Worm (Caenorhabditis elegans) whole organism, L1 larva: ENCODE results near the gene chmp-7.

ENCODE experiments used
- C16A3.4 ChIP-seq: fragments of 150-350 bp; optimal IDR thresholded peaks from 2 replicates; lab custom pipeline; 2014; ENCODE audit warnings: missing biosample characterization, missing genetic modification characterization
- C34B4.2 ChIP-seq: sonication (generic microtip); optimal IDR thresholded peaks from 2 replicates; lab custom pipeline; 2017; ENCODE audit warnings: mild to moderate bottlenecking, missing genetic modification characterization, missing compliant biosample characterization
- F16B12.6 ChIP-seq: fragments of 150-350 bp; optimal IDR thresholded peaks from 2 replicates; lab custom pipeline; 2014; ENCODE audit warnings: missing biosample characterization, missing genetic modification characterization
- aha-1 ChIP-seq: fragments of 150-350 bp; optimal IDR thresholded peaks from 2 replicates; lab custom pipeline; 2014; ENCODE audit warnings: missing biosample characterization, missing genetic modification characterization
- blmp-1 ChIP-seq: fragments of 150-350 bp; optimal IDR thresholded peaks from 2 replicates; lab custom pipeline; 2014; ENCODE audit warnings: missing biosample characterization, missing genetic modification characterization
- ceh-8 ChIP-seq: fragments of 200-800 bp; sonication (Bioruptor generic); optimal IDR thresholded peaks from 2 replicates; lab custom pipeline; 2018; ENCODE audit warnings: mild to moderate bottlenecking, missing genetic modification characterization, moderate library complexity, missing compliant biosample characterization
- dsc-1 ChIP-seq: sonication (generic microtip); optimal IDR thresholded peaks from 2 replicates; lab custom pipeline; 2016; ENCODE audit warnings: mild to moderate bottlenecking, missing genetic modification characterization, missing compliant biosample characterization
- efl-1 ChIP-seq, 4 experiments: fragments of 150-350 bp; optimal IDR thresholded peaks in 3 of 4; peaks in 1 of 4; 1 replicate in 1 of 4; 2 replicates in 3 of 4; lab custom pipeline; 2014; ENCODE audit warnings: missing biosample characterization in 2 of 4, missing genetic modification characterization in 2 of 4, missing genetic modification reagents in 2 of 4
- efl-3 ChIP-seq: fragments of 200-800 bp; sonication (Bioruptor generic); optimal IDR thresholded peaks from 2 replicates; lab custom pipeline; 2018; ENCODE audit warnings: mild to moderate bottlenecking, missing genetic modification characterization, missing compliant biosample characterization
- elt-3 ChIP-seq, 6 experiments: fragments of 150-350 bp in 1 of 6; sonication (generic microtip); optimal IDR thresholded peaks; 2 replicates each; lab custom pipeline; 2017 to 2018; ENCODE audit warnings: missing biosample characterization in 6 of 6, missing genetic modification characterization in 6 of 6, inconsistent platforms in 1 of 6
- ets-5 ChIP-seq: fragments of 200-800 bp; sonication (Bioruptor generic); IDR thresholded peaks from 2 replicates; pipeline ENCODE4 v1.3.6; 2022; ENCODE audit warnings: missing genetic modification characterization, missing compliant biosample characterization
- hlh-17 ChIP-seq: fragments of 200-800 bp; sonication (Bioruptor generic); optimal IDR thresholded peaks from 2 replicates; lab custom pipeline; 2018; ENCODE audit warnings: missing genetic modification characterization, mild to moderate bottlenecking, missing compliant biosample characterization, moderate library complexity, borderline replicate concordance
- hlh-4 ChIP-seq: sonication (generic microtip); optimal IDR thresholded peaks from 2 replicates; lab custom pipeline; 2016; ENCODE audit warnings: mild to moderate bottlenecking, missing genetic modification characterization, missing compliant biosample characterization
- isw-1 ChIP-seq: fragments of 200-800 bp; sonication (Bioruptor generic); IDR thresholded peaks from 2 replicates; pipeline ENCODE4 v1.3.6; 2022; ENCODE audit warnings: missing genetic modification characterization, missing compliant biosample characterization
- lin-13 ChIP-seq: fragments of 150-350 bp; optimal IDR thresholded peaks from 2 replicates; lab custom pipeline; 2014; ENCODE audit warnings: missing biosample characterization, missing genetic modification reagents, missing genetic modification characterization
- lin-14 ChIP-seq: fragments of 200-800 bp; sonication (Bioruptor generic); optimal IDR thresholded peaks from 2 replicates; lab custom pipeline; 2018; ENCODE audit warnings: mild to moderate bottlenecking, missing genetic modification characterization, moderate library complexity, missing compliant biosample characterization
- lin-15B ChIP-seq: fragments of 150-350 bp; sonication (generic microtip); optimal IDR thresholded peaks from 3 replicates; lab custom pipeline; 2014; ENCODE audit warnings: missing biosample characterization, missing genetic modification characterization
- lin-39 ChIP-seq: fragments of 150-350 bp; optimal IDR thresholded peaks from 2 replicates; lab custom pipeline; 2014; ENCODE audit warnings: missing biosample characterization, missing genetic modification reagents, missing genetic modification characterization
- lir-3 ChIP-seq: sonication (generic microtip); optimal IDR thresholded peaks from 2 replicates; lab custom pipeline; 2016; ENCODE audit warnings: mild to moderate bottlenecking, missing genetic modification characterization, moderate library complexity, missing compliant biosample characterization; ENCODE audit not compliant: poor library complexity
- mdl-1 ChIP-seq, 2 experiments: fragments of 150-350 bp; optimal IDR thresholded peaks; 2 replicates each; lab custom pipeline; 2014 to 2017; ENCODE audit warnings: missing biosample characterization in 2 of 2, missing genetic modification characterization in 2 of 2, inconsistent platforms in 1 of 2
- nhr-11 ChIP-seq: fragments of 150-350 bp; optimal IDR thresholded peaks from 2 replicates; lab custom pipeline; 2014; ENCODE audit warnings: missing biosample characterization, missing genetic modification characterization
- nhr-19 ChIP-seq: fragments of 200-800 bp; sonication (Bioruptor generic); conservative IDR thresholded peaks from 2 replicates; pipeline ENCODE4 v1.3.6; 2022; ENCODE audit warnings: missing genetic modification characterization, missing compliant biosample characterization
- nhr-237 ChIP-seq: fragments of 150-350 bp; optimal IDR thresholded peaks from 2 replicates; lab custom pipeline; 2014; ENCODE audit warnings: missing biosample characterization, missing genetic modification characterization
- nhr-71 ChIP-seq: sonication (generic microtip); optimal IDR thresholded peaks from 2 replicates; lab custom pipeline; 2016; ENCODE audit warnings: mild to moderate bottlenecking, missing genetic modification characterization, moderate library complexity, missing compliant biosample characterization
- nhr-76 ChIP-seq: sonication (generic microtip); optimal IDR thresholded peaks from 2 replicates; lab custom pipeline; 2017; ENCODE audit warnings: missing biosample characterization, missing genetic modification characterization
- nhr-84 ChIP-seq: sonication (generic microtip); optimal IDR thresholded peaks from 2 replicates; lab custom pipeline; 2017; ENCODE audit warnings: missing biosample characterization, missing genetic modification characterization
- nhr-85 ChIP-seq: sonication (generic microtip); peaks from one replicate; lab custom pipeline; 2016; ENCODE audit warnings: missing genetic modification characterization, inconsistent platforms, missing compliant biosample characterization
- pag-3 ChIP-seq: sonication (generic microtip); optimal IDR thresholded peaks from 2 replicates; lab custom pipeline; 2017; ENCODE audit warnings: missing genetic modification characterization, mild to moderate bottlenecking, missing compliant biosample characterization, antibody characterized with exemption, borderline replicate concordance; ENCODE audit not compliant: insufficient read depth
- pax-3 ChIP-seq: fragments of 200-800 bp; sonication (Bioruptor generic); optimal IDR thresholded peaks from 2 replicates; lab custom pipeline; 2018; ENCODE audit warnings: mild to moderate bottlenecking, missing genetic modification characterization, moderate library complexity, missing compliant biosample characterization
- rnt-1 ChIP-seq: sonication (generic microtip); optimal IDR thresholded peaks from 2 replicates; lab custom pipeline; 2016; ENCODE audit warnings: mild to moderate bottlenecking, missing genetic modification characterization, moderate library complexity, missing compliant biosample characterization
- snpc-4 ChIP-seq: fragments of 150-350 bp; optimal IDR thresholded peaks from 2 replicates; lab custom pipeline; 2014; ENCODE audit warnings: missing biosample characterization, missing genetic modification characterization
- snu-23 ChIP-seq: sonication (generic microtip); optimal IDR thresholded peaks from 2 replicates; lab custom pipeline; 2016; ENCODE audit warnings: missing genetic modification characterization, missing compliant biosample characterization
- sox-4 ChIP-seq: sonication (generic microtip); optimal IDR thresholded peaks from 2 replicates; lab custom pipeline; 2016; ENCODE audit warnings: missing genetic modification characterization, missing compliant biosample characterization
- tbx-2 ChIP-seq: sonication (generic microtip); optimal IDR thresholded peaks from 2 replicates; lab custom pipeline; 2016; ENCODE audit warnings: missing genetic modification characterization, missing compliant biosample characterization
- unc-62 ChIP-seq: fragments of 150-350 bp; optimal IDR thresholded peaks from 2 replicates; lab custom pipeline; 2014; ENCODE audit warnings: missing biosample characterization, missing genetic modification reagents, missing genetic modification characterization
- unc-86 ChIP-seq: sonication (generic microtip); optimal IDR thresholded peaks from 2 replicates; lab custom pipeline; 2016; ENCODE audit warnings: missing genetic modification characterization, missing compliant biosample characterization
- unc-98 ChIP-seq: fragments of 200-800 bp; sonication (Bioruptor generic); IDR thresholded peaks from 2 replicates; pipeline ENCODE4 v1.3.6; 2022; ENCODE audit warnings: missing genetic modification characterization, missing compliant biosample characterization
- zip-4 ChIP-seq: fragments of 200-800 bp; sonication (Bioruptor generic); optimal IDR thresholded peaks from 2 replicates; lab custom pipeline; 2018; ENCODE audit warnings: mild to moderate bottlenecking, missing genetic modification characterization, moderate library complexity, missing compliant biosample characterization
- ztf-11 ChIP-seq, 2 experiments: sonication (generic microtip); optimal IDR thresholded peaks; 2 replicates each; lab custom pipeline; 2016 to 2017; ENCODE audit warnings: missing genetic modification characterization in 2 of 2, missing biosample characterization in 1 of 2, missing compliant biosample characterization in 1 of 2

chmp-7 gene

DNA sequence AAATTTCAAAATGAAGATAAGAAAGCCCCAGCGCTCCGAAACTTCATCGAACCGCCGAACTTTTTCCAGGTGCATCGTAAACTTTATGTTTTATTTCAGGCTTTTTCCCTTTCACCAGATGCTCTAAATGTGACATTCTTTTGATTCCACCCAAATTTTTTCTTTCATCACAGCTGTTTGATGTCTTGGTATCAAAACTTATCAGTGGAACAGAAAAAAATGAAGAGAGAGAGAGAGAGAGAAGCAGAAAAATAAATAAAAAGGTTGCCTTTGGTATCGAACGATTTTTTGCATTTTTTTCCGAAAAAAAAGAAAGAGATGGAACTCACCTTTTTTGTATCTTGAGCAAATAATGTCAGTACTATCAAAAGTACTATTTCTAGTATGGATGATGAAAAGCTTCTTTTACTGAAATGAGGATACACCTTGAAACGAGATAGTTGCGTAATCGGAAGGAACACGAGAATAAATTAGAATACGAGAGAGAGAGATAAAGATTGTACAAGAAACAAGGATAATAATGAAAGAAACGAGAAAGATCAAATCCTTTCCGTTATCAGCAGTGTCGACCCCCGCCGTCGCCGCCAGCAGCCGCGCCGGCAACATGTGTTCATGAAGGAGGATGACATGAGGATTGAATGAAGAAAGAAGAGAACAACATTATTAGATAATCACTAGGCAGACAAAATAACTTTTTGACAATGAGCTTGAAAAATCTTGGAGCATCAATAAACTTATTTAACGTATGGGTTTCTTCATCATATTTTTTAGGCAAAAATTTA lies 21.5 kb downstream of the chmp-7 start:
- no peak for TF ChIP-seq mdl-1 (tag; optimal IDR thresholded peaks at IDR 0.05; lab: Kevin White, UChicago)
- TF ChIP-seq rnt-1, result peak; percentile 29
- TF ChIP-seq blmp-1, result peak; percentile 4
- no peak for TF ChIP-seq efl-1 (optimal IDR thresholded peaks at IDR 0.05; lab: Kevin White, UChicago)
- peak in 1 of 2 experiments; percentile 44 for TF ChIP-seq efl-1 (GFP tag; optimal IDR thresholded peaks at IDR 0.05 in 1 of 2; lab: Kevin White, UChicago)
- no peak for TF ChIP-seq isw-1 (GFP tag; lab: Robert Waterston, UW)
- peak; percentile 16 for TF ChIP-seq nhr-71
- peak; percentile 56 for TF ChIP-seq lin-14
- no peak for TF ChIP-seq tbx-2
- TF ChIP-seq, all 84 proteins: peak for 5

ce11 chrII:9078351-9078750 lies 23.6 kb downstream of the chmp-7 start:
- TF ChIP-seq blmp-1 (no peak), nhr-85 (no peak), lin-14 (peak; percentile 56), unc-98 (no peak), rnt-1 (peak; percentile 31), C34B4.2 (tag; lab: Kevin White, UChicago) (no peak), mdl-1 (tag; optimal IDR thresholded peaks at IDR 0.05; lab: Kevin White, UChicago) (no peak), pag-3 (peak; percentile 23), nhr-84 (tag; lab: Kevin White, UChicago) (no peak), lin-15B (tag; lab: Kevin White, UChicago) (no peak), dsc-1 (no peak), nhr-71 (peak; percentile 25), hlh-4 (no peak), unc-62 (GFP tag; lab: Kevin White, UChicago) (no peak), snu-23 (GFP tag; lab: Kevin White, UChicago) (no peak)

ce11 chrII:9083093-9083492 lies 28.3 kb downstream of the chmp-7 start, which contains the start of gene sysm-1:
sysm-1 (minus strand) TSS chrII:9083193.
- no peak for TF ChIP-seq mdl-1 (tag; optimal IDR thresholded peaks at IDR 0.05; lab: Kevin White, UChicago)
- TF ChIP-seq efl-1 (optimal IDR thresholded peaks at IDR 0.05; lab: Kevin White, UChicago), result no peak
- no peak for TF ChIP-seq efl-1 (GFP tag; optimal IDR thresholded peaks at IDR 0.05 in 1 of 2; lab: Kevin White, UChicago)
- no peak for TF ChIP-seq pag-3
- no peak for TF ChIP-seq ceh-8 (GFP tag; lab: Kevin White, UChicago)
- TF ChIP-seq pax-3, result no peak
- no peak for TF ChIP-seq lir-3
- no peak for TF ChIP-seq F16B12.6
- no peak for TF ChIP-seq nhr-19 (GFP tag; lab: Robert Waterston, UW)
- TF ChIP-seq snu-23 (GFP tag; lab: Kevin White, UChicago), result no peak
- TF ChIP-seq nhr-76 (tag; lab: Kevin White, UChicago), result no peak
- no peak for TF ChIP-seq zip-4 (GFP tag; lab: Kevin White, UChicago)
- TF ChIP-seq unc-86, result no peak
- no peak for TF ChIP-seq aha-1 (tag; lab: Kevin White, UChicago)
- no peak for TF ChIP-seq C16A3.4 (tag; lab: Kevin White, UChicago)
- no peak for TF ChIP-seq lin-39 (tag; lab: Kevin White, UChicago)
- TF ChIP-seq sox-4 (tag; lab: Kevin White, UChicago), result no peak
- TF ChIP-seq snpc-4 (tag; lab: Kevin White, UChicago), result no peak
- TF ChIP-seq, all 84 proteins: peak for 0

DNA sequence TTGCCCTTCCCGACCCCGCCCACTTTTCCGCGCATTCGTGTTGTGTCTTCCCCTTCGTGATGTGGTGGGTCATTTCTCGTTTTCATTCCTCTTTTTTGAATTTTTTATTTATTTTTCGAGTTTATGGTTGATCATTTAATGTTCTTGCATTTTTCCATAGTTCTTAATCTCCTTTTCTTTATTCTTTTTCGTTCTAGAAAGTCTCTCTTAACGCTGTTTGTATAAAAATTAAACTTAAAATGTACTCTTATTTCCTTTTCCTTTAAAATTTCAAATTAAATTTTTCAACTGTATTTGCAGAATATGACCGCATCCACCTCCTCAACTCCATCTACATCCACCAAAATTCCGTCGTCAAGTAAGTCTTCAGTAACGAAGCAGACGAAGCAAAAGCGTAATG lies 31.5 kb downstream of the chmp-7 start, which contains the start of gene hlh-3:
Gene hlh-3 (plus strand): TSS at position 301 of the 400 bp plus-strand sequence.
- TF ChIP-seq ztf-11 (tag; optimal IDR thresholded peaks at IDR 0.05; lab: Kevin White, UChicago) (no peak), unc-98 (no peak), lin-13 (GFP tag; lab: Kevin White, UChicago) (no peak), efl-3 (GFP tag; lab: Kevin White, UChicago) (no peak), lin-39 (tag; lab: Kevin White, UChicago) (no peak), efl-1 (optimal IDR thresholded peaks at IDR 0.05; lab: Kevin White, UChicago) (no peak), efl-1 (GFP tag; optimal IDR thresholded peaks at IDR 0.05 in 1 of 2; lab: Kevin White, UChicago) (no peak), nhr-76 (tag; lab: Kevin White, UChicago) (no peak), elt-3 (tag; optimal IDR thresholded peaks at IDR 0.05; lab: Kevin White, UChicago) (no peak), hlh-17 (GFP tag; lab: Kevin White, UChicago) (no peak), rnt-1 (no peak), ets-5 (no peak), blmp-1 (no peak), hlh-4 (no peak), C34B4.2 (tag; lab: Kevin White, UChicago) (no peak), nhr-237 (tag; lab: Kevin White, UChicago) (no peak), nhr-11 (tag; lab: Kevin White, UChicago) (no peak)
